Fruit fly (Drosophila melanogaster): ENCODE measurements around the gene CG1299.

- TF ChIP-seq br (GFP tag; optimal IDR thresholded peaks at IDR 0.05), result no peak
- TF ChIP-seq Vsx2 (GFP tag; optimal IDR thresholded peaks at IDR 0.05; ENCODE audit: partially characterized antibody), result no peak
- no peak for TF ChIP-seq Jra (GFP tag; optimal IDR thresholded peaks at IDR 0.05)
- TF ChIP-seq fru (GFP tag; optimal IDR thresholded peaks at IDR 0.05), result no peak
- no peak for TF ChIP-seq psq (GFP tag; optimal IDR thresholded peaks at IDR 0.05)
- TF ChIP-seq OdsH (GFP tag; optimal IDR thresholded peaks at IDR 0.05), result no peak
- no peak for TF ChIP-seq tai (GFP tag; optimal IDR thresholded peaks at IDR 0.05)
Measured at dm6 chr3L:4187930-4188523, 39.5 kb downstream of the CG1299 start, which contains the start of the genes Teh2 and tipE.

Data from whole organism, wandering third instar larva.